Worm (Caenorhabditis elegans) whole organism, L4 larva: ENCODE data around the gene mcm-10.

Experiments used
- F37D6.2 ChIP-seq: sonication (generic microtip); optimal IDR thresholded peaks from 2 replicates; lab custom pipeline; 2016; ENCODE audit warnings: mild to moderate bottlenecking, missing genetic modification characterization, missing compliant biosample characterization
- ZK337.2 ChIP-seq: fragments of 200-800 bp; sonication (Bioruptor generic); IDR thresholded peaks from 2 replicates; pipeline ENCODE4 v1.3.6; 2022; ENCODE audit warnings: missing genetic modification reagents, missing genetic modification characterization, missing compliant biosample characterization
- aha-1 ChIP-seq: fragments of 150-350 bp; peaks from one replicate; lab custom pipeline; 2014; ENCODE audit warnings: missing biosample characterization, missing genetic modification characterization
- ceh-44 ChIP-seq: fragments of 200-800 bp; sonication (Bioruptor generic); IDR thresholded peaks from 2 replicates; pipeline ENCODE4 v1.3.6; 2022; ENCODE audit warnings: missing genetic modification reagents, missing genetic modification characterization, missing compliant biosample characterization
- ces-1 ChIP-seq: fragments of 150-350 bp; sonication (generic microtip); optimal IDR thresholded peaks from 4 replicates; lab custom pipeline; 2014; ENCODE audit warnings: missing biosample characterization, missing genetic modification reagents, missing genetic modification characterization
- ctbp-1 ChIP-seq: fragments of 200-800 bp; sonication (Bioruptor generic); IDR thresholded peaks from 2 replicates; pipeline ENCODE4 v1.3.6; 2022; ENCODE audit warnings: missing genetic modification reagents, missing genetic modification characterization, missing compliant biosample characterization
- daf-16 ChIP-seq, 3 experiments: sonication (generic microtip); optimal IDR thresholded peaks; 2 replicates each; lab custom pipeline; 2016 to 2017; ENCODE audit warnings: missing genetic modification characterization in 3 of 3, missing genetic modification reagents in 3 of 3, mild to moderate bottlenecking in 2 of 3, missing compliant biosample characterization in 2 of 3, missing biosample characterization in 1 of 3, moderate library complexity in 1 of 3
- daf-8 ChIP-seq: fragments of 200-800 bp; sonication (Bioruptor generic); IDR thresholded peaks from 2 replicates; pipeline ENCODE4 v1.3.6; 2022; ENCODE audit warnings: missing genetic modification characterization, missing compliant biosample characterization
- dmd-6 ChIP-seq: fragments of 200-800 bp; sonication (Bioruptor generic); IDR thresholded peaks from 2 replicates; pipeline ENCODE4 v1.3.6; 2022; ENCODE audit warnings: missing genetic modification reagents, missing genetic modification characterization, missing compliant biosample characterization
- dmd-8 ChIP-seq: fragments of 200-800 bp; sonication (Bioruptor generic); IDR thresholded peaks from 2 replicates; pipeline ENCODE4 v1.3.6; 2022; ENCODE audit warnings: missing genetic modification characterization, missing compliant biosample characterization
- dmd-9 ChIP-seq: fragments of 200-800 bp; sonication (Bioruptor generic); IDR thresholded peaks from 2 replicates; pipeline ENCODE4 v1.3.6; 2022; ENCODE audit warnings: missing genetic modification reagents, missing genetic modification characterization, missing compliant biosample characterization
- dpl-1 ChIP-seq: fragments of 150-350 bp; optimal IDR thresholded peaks from 2 replicates; lab custom pipeline; 2014; ENCODE audit warnings: missing biosample characterization, missing genetic modification reagents, missing genetic modification characterization
- duxl-1 ChIP-seq: sonication (generic microtip); optimal IDR thresholded peaks from 2 replicates; lab custom pipeline; 2016; ENCODE audit warnings: mild to moderate bottlenecking, missing genetic modification characterization, moderate library complexity, missing compliant biosample characterization; ENCODE audit not compliant: poor library complexity
- dve-1 ChIP-seq: sonication (generic microtip); optimal IDR thresholded peaks from 2 replicates; lab custom pipeline; 2017; ENCODE audit warnings: antibody characterized with exemption, mild to moderate bottlenecking, missing genetic modification characterization, missing compliant biosample characterization; ENCODE audit not compliant: insufficient read depth
- egl-43 ChIP-seq: fragments of 200-800 bp; sonication (Bioruptor generic); IDR thresholded peaks from 2 replicates; pipeline ENCODE4 v1.3.6; 2022; ENCODE audit warnings: missing genetic modification reagents, missing genetic modification characterization, missing compliant biosample characterization
- fkh-10 ChIP-seq: fragments of 150-350 bp; optimal IDR thresholded peaks from 2 replicates; lab custom pipeline; 2014; ENCODE audit warnings: missing biosample characterization, missing genetic modification reagents, missing genetic modification characterization
- hif-1 ChIP-seq, 2 experiments: sonication (generic microtip); optimal IDR thresholded peaks; 2 replicates each; lab custom pipeline; 2016 to 2017; ENCODE audit warnings: missing compliant biosample characterization in 2 of 2, missing genetic modification characterization in 2 of 2, missing genetic modification reagents in 2 of 2, missing genotype in 2 of 2, mild to moderate bottlenecking in 1 of 2
- hlh-11 ChIP-seq: fragments of 200-800 bp; sonication (Bioruptor generic); optimal IDR thresholded peaks from 2 replicates; lab custom pipeline; 2018; ENCODE audit warnings: mild to moderate bottlenecking, missing genetic modification characterization, missing compliant biosample characterization
- hlh-30 ChIP-seq: sonication (generic microtip); optimal IDR thresholded peaks from 2 replicates; lab custom pipeline; 2017; ENCODE audit warnings: antibody characterized with exemption, mild to moderate bottlenecking, missing genetic modification characterization, missing compliant biosample characterization; ENCODE audit not compliant: insufficient read depth
- hmg-1.1 ChIP-seq: fragments of 200-800 bp; sonication (Bioruptor generic); IDR thresholded peaks from 2 replicates; pipeline ENCODE4 v1.3.6; 2022; ENCODE audit warnings: missing genetic modification reagents, missing genetic modification characterization, missing compliant biosample characterization
- lim-7 ChIP-seq: fragments of 200-800 bp; sonication (Bioruptor generic); IDR thresholded peaks from 2 replicates; pipeline ENCODE4 v1.3.6; 2022; ENCODE audit warnings: missing genetic modification characterization, missing compliant biosample characterization
- lin-1 ChIP-seq: fragments of 200-800 bp; sonication (Bioruptor generic); IDR thresholded peaks from 2 replicates; pipeline ENCODE4 v1.3.6; 2022; ENCODE audit warnings: missing genetic modification reagents, missing genetic modification characterization, missing compliant biosample characterization
- lin-38 ChIP-seq: fragments of 200-800 bp; sonication (Bioruptor generic); IDR thresholded peaks from 2 replicates; pipeline ENCODE4 v1.3.6; 2022; ENCODE audit warnings: missing genetic modification reagents, missing genetic modification characterization, missing compliant biosample characterization
- lin-39 ChIP-seq: fragments of 150-350 bp; optimal IDR thresholded peaks from 2 replicates; lab custom pipeline; 2014; ENCODE audit warnings: missing biosample characterization, missing genetic modification reagents, missing genetic modification characterization
- lsy-2 ChIP-seq, 2 experiments: fragments of 150-350 bp in 1 of 2; sonication (generic microtip) in 1 of 2; optimal IDR thresholded peaks; 2 replicates each; lab custom pipeline; 2014 to 2017; ENCODE audit warnings: missing biosample characterization in 2 of 2, missing genetic modification characterization in 2 of 2
- madf-5 ChIP-seq, 2 experiments: fragments of 200-800 bp; sonication (Bioruptor generic); IDR thresholded peaks; 2 replicates each; pipeline ENCODE4 v1.3.6; 2022; ENCODE audit warnings: missing compliant biosample characterization in 2 of 2, missing genetic modification characterization in 2 of 2
- madf-9 ChIP-seq: fragments of 200-800 bp; sonication (Bioruptor generic); conservative IDR thresholded peaks from 2 replicates; pipeline ENCODE4 v1.3.6; 2022; ENCODE audit warnings: missing genetic modification reagents, missing genetic modification characterization, missing compliant biosample characterization
- mdl-1 ChIP-seq, 2 experiments: fragments of 150-350 bp in 1 of 2; sonication (generic microtip) in 1 of 2; optimal IDR thresholded peaks; 2 replicates each; lab custom pipeline; 2014 to 2017; ENCODE audit warnings: missing biosample characterization in 2 of 2, missing genetic modification characterization in 2 of 2
- mep-1 ChIP-seq: fragments of 150-350 bp; sonication (generic microtip); optimal IDR thresholded peaks from 3 replicates; lab custom pipeline; 2014; ENCODE audit warnings: missing biosample characterization, missing genetic modification characterization
- mes-2 ChIP-seq: sonication (generic microtip); optimal IDR thresholded peaks from 2 replicates; lab custom pipeline; 2016; ENCODE audit warnings: missing genotype, mild to moderate bottlenecking, missing genetic modification characterization, missing compliant biosample characterization; ENCODE audit not compliant: poor library complexity, severe bottlenecking
- mxl-3 ChIP-seq: fragments of 200-800 bp; sonication (Bioruptor generic); optimal IDR thresholded peaks from 2 replicates; lab custom pipeline; 2018; ENCODE audit warnings: mild to moderate bottlenecking, missing genetic modification characterization, missing compliant biosample characterization
- nhr-102 ChIP-seq: sonication (generic microtip); optimal IDR thresholded peaks from 2 replicates; lab custom pipeline; 2016; ENCODE audit warnings: mild to moderate bottlenecking, missing genetic modification characterization, moderate library complexity, missing compliant biosample characterization
- nhr-11 ChIP-seq: fragments of 150-350 bp; optimal IDR thresholded peaks from 2 replicates; lab custom pipeline; 2014; ENCODE audit warnings: missing biosample characterization, missing genetic modification characterization
- nhr-28 ChIP-seq: fragments of 150-350 bp; optimal IDR thresholded peaks from 2 replicates; lab custom pipeline; 2014; ENCODE audit warnings: missing biosample characterization, missing genetic modification characterization
- nhr-48 ChIP-seq: sonication (generic microtip); optimal IDR thresholded peaks from 2 replicates; lab custom pipeline; 2016; ENCODE audit warnings: mild to moderate bottlenecking, missing genetic modification characterization, missing compliant biosample characterization
- nhr-76 ChIP-seq: fragments of 150-350 bp; optimal IDR thresholded peaks from 2 replicates; lab custom pipeline; 2014; ENCODE audit warnings: missing biosample characterization, missing genetic modification characterization
- pqm-1 ChIP-seq: sonication (generic microtip); optimal IDR thresholded peaks from 2 replicates; lab custom pipeline; 2017; ENCODE audit warnings: missing biosample characterization, missing genetic modification characterization
- rbr-2 ChIP-seq: sonication (generic microtip); optimal IDR thresholded peaks from 2 replicates; lab custom pipeline; 2016; ENCODE audit warnings: missing genotype, missing genetic modification characterization, missing compliant biosample characterization
- saeg-2 ChIP-seq: fragments of 200-800 bp; sonication (Bioruptor generic); IDR thresholded peaks from 2 replicates; pipeline ENCODE4 v1.3.6; 2022; ENCODE audit warnings: missing genetic modification reagents, missing genetic modification characterization, missing compliant biosample characterization
- set-16 ChIP-seq: fragments of 200-800 bp; sonication (Bioruptor generic); IDR thresholded peaks from 2 replicates; pipeline ENCODE4 v1.3.6; 2022; ENCODE audit warnings: missing genetic modification reagents, missing genetic modification characterization, missing compliant biosample characterization
- spr-1 ChIP-seq: sonication (generic microtip); optimal IDR thresholded peaks from 2 replicates; lab custom pipeline; 2016; ENCODE audit warnings: mild to moderate bottlenecking, missing genetic modification characterization, missing compliant biosample characterization
- tra-1 ChIP-seq: fragments of 200-800 bp; sonication (Bioruptor generic); IDR thresholded peaks from 2 replicates; pipeline ENCODE4 v1.3.6; 2022; ENCODE audit warnings: missing genetic modification reagents, missing genetic modification characterization, missing compliant biosample characterization
- unc-130 ChIP-seq: sonication (generic microtip); optimal IDR thresholded peaks from 2 replicates; lab custom pipeline; 2016; ENCODE audit warnings: missing genetic modification reagents, missing genetic modification characterization, missing compliant biosample characterization
- vab-7 ChIP-seq: fragments of 200-800 bp; sonication (Bioruptor generic); IDR thresholded peaks from 2 replicates; pipeline ENCODE4 v1.3.6; 2022; ENCODE audit warnings: missing genetic modification reagents, missing genetic modification characterization, missing compliant biosample characterization
- ztf-11 ChIP-seq: fragments of 150-350 bp; optimal IDR thresholded peaks from 2 replicates; lab custom pipeline; 2014; ENCODE audit warnings: missing biosample characterization, missing genetic modification characterization
- ztf-7 ChIP-seq: fragments of 150-350 bp; optimal IDR thresholded peaks from 2 replicates; lab custom pipeline; 2014; ENCODE audit warnings: missing biosample characterization, missing genetic modification characterization

Gene mcm-10

DNA sequence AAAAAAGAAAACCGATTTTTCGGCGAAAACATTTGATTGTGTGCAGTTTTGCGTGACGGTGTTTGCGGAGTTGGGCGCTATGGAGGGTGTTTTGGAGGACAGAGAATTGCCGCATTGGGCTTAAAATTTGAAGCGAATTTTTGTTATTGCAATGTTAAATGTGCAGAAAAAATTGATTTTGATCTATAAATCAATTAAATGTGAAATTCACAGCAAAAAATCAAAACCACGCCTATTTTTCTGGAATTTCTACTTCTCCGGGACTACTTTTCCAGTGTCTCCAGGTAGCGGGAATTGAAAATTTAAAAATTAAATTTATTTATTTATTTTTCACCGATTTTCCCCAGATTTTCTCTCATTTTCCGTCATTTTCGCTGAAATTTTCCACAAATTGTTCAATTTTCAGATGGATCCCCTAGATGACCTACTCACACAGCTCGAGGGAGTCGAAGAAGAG, at the start of gene mcm-10:
mcm-10 (plus strand) TSS at position 407 of the 457 bp plus-strand sequence.
- TF ChIP-seq unc-130 (GFP tag; lab: Kevin White, UChicago) (peak; percentile 78), mep-1 (tag; lab: Kevin White, UChicago) (peak; percentile 34), lin-38 (peak; percentile 62), daf-16 (GFP tag; optimal IDR thresholded peaks at IDR 0.05; lab: Kevin White, UChicago) (peak in 1 of 2 experiments; percentile 26), daf-16 (tag; optimal IDR thresholded peaks at IDR 0.05; lab: Kevin White, UChicago) (peak; percentile 24), nhr-48 (tag; lab: Kevin White, UChicago) (no peak), nhr-28 (tag; lab: Kevin White, UChicago) (peak; percentile 35), madf-9 (GFP tag; lab: Robert Waterston, UW) (no peak), rbr-2 (tag; lab: Kevin White, UChicago) (peak; percentile 73), lsy-2 (tag; optimal IDR thresholded peaks at IDR 0.05; lab: Kevin White, UChicago) (peak in 1 of 2 experiments; percentile 65), F37D6.2 (tag; lab: Kevin White, UChicago) (peak; percentile 34), nhr-102 (tag; lab: Kevin White, UChicago) (peak; percentile 2), ces-1 (peak; percentile 1), nhr-11 (peak; percentile 29), dve-1 (tag; lab: Kevin White, UChicago) (peak; percentile 65), ctbp-1 (GFP tag; lab: Robert Waterston, UW) (peak; percentile 72), ceh-44 (GFP tag; lab: Robert Waterston, UW) (peak; percentile 71; the same call in 1 of the 2 replicates), lin-39 (tag; lab: Kevin White, UChicago) (no peak), hmg-1.1 (GFP tag; lab: Robert Waterston, UW) (peak; percentile 76), mes-2 (peak; percentile 86), ZK337.2 (GFP tag; lab: Robert Waterston, UW) (0 out of 2 replicates have a peak, but pooled peaks have one; percentile 50), daf-8 (GFP tag; lab: Robert Waterston, UW) (no peak), ztf-7 (tag; lab: Kevin White, UChicago) (no peak), dpl-1 (GFP tag; lab: Kevin White, UChicago) (peak; percentile 90), spr-1 (tag; lab: Kevin White, UChicago) (peak; percentile 13), fkh-10 (GFP tag; lab: Kevin White, UChicago) (peak; percentile 32), aha-1 (peak; percentile 81), lim-7 (GFP tag; lab: Robert Waterston, UW) (no peak), hlh-30 (tag; lab: Kevin White, UChicago) (peak; percentile 23), mxl-3 (GFP tag; lab: Kevin White, UChicago) (no peak), nhr-76 (tag; lab: Kevin White, UChicago) (no peak), egl-43 (GFP tag; lab: Robert Waterston, UW) (0 out of 2 replicates have a peak, but pooled peaks have one; percentile 49), set-16 (GFP tag; lab: Robert Waterston, UW) (no peak), lin-1 (GFP tag; lab: Robert Waterston, UW) (no peak), hif-1 (tag; optimal IDR thresholded peaks at IDR 0.05; lab: Kevin White, UChicago) (peak in 1 of 2 experiments; percentile 92), madf-5 (GFP tag; IDR thresholded peaks at IDR 0.05; lab: Robert Waterston, UW) (no peak), dmd-9 (GFP tag; lab: Robert Waterston, UW) (peak; percentile 44; the same call in 1 of the 2 replicates), vab-7 (peak; percentile 68)

DNA sequence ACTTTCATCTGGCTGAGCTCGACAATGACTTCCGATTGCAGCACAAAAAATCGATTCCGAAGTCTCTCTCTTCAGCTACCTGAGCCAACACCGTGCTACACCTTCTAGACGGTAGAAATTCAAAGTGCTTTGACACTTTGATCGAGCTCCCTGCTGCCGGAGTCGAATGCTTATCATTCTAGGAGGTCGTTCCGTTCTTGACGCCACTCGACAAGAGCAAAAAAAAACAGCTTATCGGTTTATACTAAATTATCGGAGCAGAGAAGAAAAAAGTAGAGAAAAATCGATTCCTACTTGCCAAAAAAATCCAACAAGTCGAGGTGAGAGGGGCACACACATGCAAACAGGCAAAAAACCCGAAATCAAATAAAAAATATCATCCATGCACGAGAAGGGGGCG, 48.8 kb upstream of the mcm-10 start:
- TF ChIP-seq lin-38 (no peak), hlh-11 (tag; lab: Kevin White, UChicago) (peak; percentile 8), saeg-2 (GFP tag; lab: Robert Waterston, UW) (no peak), nhr-28 (tag; lab: Kevin White, UChicago) (peak; percentile 61), tra-1 (GFP tag; lab: Robert Waterston, UW) (0 out of 2 replicates have a peak, but pooled peaks have one; percentile 5), ctbp-1 (GFP tag; lab: Robert Waterston, UW) (no peak), duxl-1 (no peak), ztf-11 (tag; lab: Kevin White, UChicago) (no peak), pqm-1 (peak; percentile 36), nhr-11 (no peak), nhr-48 (tag; lab: Kevin White, UChicago) (peak; percentile 3), mdl-1 (tag; optimal IDR thresholded peaks at IDR 0.05; lab: Kevin White, UChicago) (no peak), daf-16 (GFP tag; optimal IDR thresholded peaks at IDR 0.05; lab: Kevin White, UChicago) (no peak), daf-16 (tag; optimal IDR thresholded peaks at IDR 0.05; lab: Kevin White, UChicago) (peak; percentile 24), dmd-8 (GFP tag; lab: Robert Waterston, UW) (no peak), dmd-6 (GFP tag; lab: Robert Waterston, UW) (peak; percentile 66)
